Fruit fly (Drosophila melanogaster): ENCODE results near the gene Fancd2.
A peak's percentile ranks its signal among the peaks of the same experiment; 100 is the strongest.

The Fancd2 gene

dm6 chr3R:20818237-20818636 lies 2.2 kb upstream of the Fancd2 start:
- TF ChIP-seq psq (optimal IDR thresholded peaks at IDR 0.05) (no peak), ttk (optimal IDR thresholded peaks at IDR 0.05) (no peak), h (optimal IDR thresholded peaks at IDR 0.05) (no peak), insv (optimal IDR thresholded peaks at IDR 0.05) (no peak), Sin3A (optimal IDR thresholded peaks at IDR 0.05) (no peak), Myc (optimal IDR thresholded peaks at IDR 0.05) (no peak)

dm6 chr3R:20802253-20802652 lies 13.7 kb downstream of the Fancd2 start:
- TF ChIP-seq ttk (optimal IDR thresholded peaks at IDR 0.05) (no peak), psq (optimal IDR thresholded peaks at IDR 0.05) (no peak), h (optimal IDR thresholded peaks at IDR 0.05) (no peak), insv (optimal IDR thresholded peaks at IDR 0.05) (no peak), Sin3A (optimal IDR thresholded peaks at IDR 0.05) (no peak), Myc (optimal IDR thresholded peaks at IDR 0.05) (no peak)

DNA sequence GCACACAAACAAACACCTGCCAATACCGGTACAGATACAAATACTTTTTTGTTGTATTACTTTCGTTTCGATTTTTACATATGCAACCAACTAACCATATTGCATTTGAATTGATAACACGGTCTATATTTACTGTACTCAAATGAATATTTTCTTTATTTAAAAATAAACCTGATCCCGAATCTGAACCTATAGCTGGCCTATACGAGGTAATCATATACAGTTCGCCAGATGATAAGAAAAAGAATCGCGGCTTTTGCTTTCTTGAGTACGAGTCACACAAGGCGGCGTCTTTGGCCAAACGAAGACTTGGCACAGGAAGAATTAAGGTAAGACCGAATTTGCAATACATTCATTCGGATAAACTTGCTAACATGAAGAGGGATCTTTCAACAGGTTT lies 19.0 kb downstream of the Fancd2 start:
- TF ChIP-seq insv (optimal IDR thresholded peaks at IDR 0.05) (no peak), Sin3A (optimal IDR thresholded peaks at IDR 0.05) (no peak), Myc (optimal IDR thresholded peaks at IDR 0.05) (no peak), ttk (optimal IDR thresholded peaks at IDR 0.05) (no peak), h (optimal IDR thresholded peaks at IDR 0.05) (no peak), psq (optimal IDR thresholded peaks at IDR 0.05) (no peak)

dm6 chr3R:20791212-20791789 lies 24.7 kb downstream of the Fancd2 start:
- TF ChIP-seq insv (optimal IDR thresholded peaks at IDR 0.05) (no peak), h (optimal IDR thresholded peaks at IDR 0.05) (no peak), Sin3A (optimal IDR thresholded peaks at IDR 0.05) (no peak), Myc (optimal IDR thresholded peaks at IDR 0.05) (no peak), ttk (optimal IDR thresholded peaks at IDR 0.05) (no peak), psq (optimal IDR thresholded peaks at IDR 0.05) (no peak)

dm6 chr3R:20790437-20790836 lies 25.6 kb downstream of the Fancd2 start:
- TF ChIP-seq h (optimal IDR thresholded peaks at IDR 0.05), result no peak
- no peak for TF ChIP-seq psq (optimal IDR thresholded peaks at IDR 0.05)
- TF ChIP-seq Sin3A (optimal IDR thresholded peaks at IDR 0.05), result no peak
- TF ChIP-seq insv (optimal IDR thresholded peaks at IDR 0.05), result no peak
- no peak for TF ChIP-seq ttk (optimal IDR thresholded peaks at IDR 0.05)
- TF ChIP-seq Myc (optimal IDR thresholded peaks at IDR 0.05), result no peak

DNA sequence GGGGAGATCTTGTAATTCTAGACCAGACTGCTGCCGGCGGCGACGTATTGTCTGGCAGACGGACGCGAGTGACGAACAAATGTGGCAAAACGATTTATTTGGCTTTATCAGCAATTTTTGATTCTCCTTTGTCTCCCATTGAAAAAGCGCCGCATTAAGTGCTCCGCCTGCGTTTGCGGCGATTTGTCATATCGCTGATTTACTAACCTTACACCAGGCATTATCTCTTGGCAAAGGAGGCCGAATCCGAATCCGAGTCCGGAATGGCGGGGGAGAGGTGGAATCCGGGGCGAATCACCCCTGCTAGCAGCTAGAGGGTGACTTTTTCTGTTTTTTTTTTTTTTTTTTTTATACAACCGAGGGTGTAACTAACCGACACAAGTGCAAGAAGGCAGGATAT lies 27.4 kb downstream of the Fancd2 start:
- TF ChIP-seq insv (optimal IDR thresholded peaks at IDR 0.05) (no peak), Sin3A (optimal IDR thresholded peaks at IDR 0.05) (no peak), psq (optimal IDR thresholded peaks at IDR 0.05) (no peak), ttk (optimal IDR thresholded peaks at IDR 0.05) (no peak), h (optimal IDR thresholded peaks at IDR 0.05) (no peak)

dm6 chr3R:20784436-20785368 lies 31.3 kb downstream of the Fancd2 start:
- no peak for TF ChIP-seq h (optimal IDR thresholded peaks at IDR 0.05)
- no peak for TF ChIP-seq ttk (optimal IDR thresholded peaks at IDR 0.05)
- no peak for TF ChIP-seq Sin3A (optimal IDR thresholded peaks at IDR 0.05)
- TF ChIP-seq psq (optimal IDR thresholded peaks at IDR 0.05), result no peak
- no peak for TF ChIP-seq insv (optimal IDR thresholded peaks at IDR 0.05)
- no peak for TF ChIP-seq Myc (optimal IDR thresholded peaks at IDR 0.05)

DNA sequence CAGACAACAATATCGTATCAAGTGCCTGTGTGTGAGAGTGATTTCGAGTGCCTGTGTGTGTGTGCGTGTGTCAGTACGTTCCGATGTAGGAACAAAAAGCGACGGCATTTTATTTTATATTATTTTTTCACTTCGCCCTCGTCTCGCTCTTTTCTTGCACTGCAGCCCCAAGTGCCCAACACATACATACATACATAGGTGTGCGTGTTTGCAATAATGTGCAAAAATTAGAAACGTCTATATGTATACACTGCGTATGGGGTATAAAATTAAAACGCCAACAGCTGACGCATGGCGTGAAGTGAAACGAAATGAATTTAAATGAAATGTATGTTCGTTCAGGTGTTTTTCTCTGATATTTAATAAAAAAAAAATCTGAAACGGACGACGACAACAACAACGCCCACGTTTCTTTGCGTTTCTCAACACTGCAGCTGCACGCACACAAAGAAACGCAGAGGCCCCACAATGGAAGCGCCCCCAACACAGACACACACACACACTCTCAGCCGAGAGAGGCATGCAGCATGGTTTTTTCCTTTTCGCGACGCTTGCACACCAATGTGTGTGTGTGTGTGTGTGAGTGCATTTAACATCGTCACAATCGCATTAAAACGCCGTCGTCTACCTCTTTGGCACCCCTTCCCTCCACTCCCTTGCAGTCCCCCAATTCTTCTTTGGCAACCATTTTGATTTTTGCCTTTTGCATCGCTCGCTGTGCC lies 32.1 kb downstream of the Fancd2 start:
- TF ChIP-seq insv (optimal IDR thresholded peaks at IDR 0.05) (no peak), Myc (optimal IDR thresholded peaks at IDR 0.05) (no peak), psq (optimal IDR thresholded peaks at IDR 0.05) (no peak), ttk (optimal IDR thresholded peaks at IDR 0.05) (no peak), h (optimal IDR thresholded peaks at IDR 0.05) (no peak), Sin3A (optimal IDR thresholded peaks at IDR 0.05) (no peak)

dm6 chr3R:20782655-20783105 lies 33.3 kb downstream of the Fancd2 start:
- TF ChIP-seq Myc (optimal IDR thresholded peaks at IDR 0.05) (no peak), Sin3A (optimal IDR thresholded peaks at IDR 0.05) (no peak), psq (optimal IDR thresholded peaks at IDR 0.05) (no peak), h (optimal IDR thresholded peaks at IDR 0.05) (no peak), insv (optimal IDR thresholded peaks at IDR 0.05) (peak; percentile 72), ttk (optimal IDR thresholded peaks at IDR 0.05) (no peak)

DNA sequence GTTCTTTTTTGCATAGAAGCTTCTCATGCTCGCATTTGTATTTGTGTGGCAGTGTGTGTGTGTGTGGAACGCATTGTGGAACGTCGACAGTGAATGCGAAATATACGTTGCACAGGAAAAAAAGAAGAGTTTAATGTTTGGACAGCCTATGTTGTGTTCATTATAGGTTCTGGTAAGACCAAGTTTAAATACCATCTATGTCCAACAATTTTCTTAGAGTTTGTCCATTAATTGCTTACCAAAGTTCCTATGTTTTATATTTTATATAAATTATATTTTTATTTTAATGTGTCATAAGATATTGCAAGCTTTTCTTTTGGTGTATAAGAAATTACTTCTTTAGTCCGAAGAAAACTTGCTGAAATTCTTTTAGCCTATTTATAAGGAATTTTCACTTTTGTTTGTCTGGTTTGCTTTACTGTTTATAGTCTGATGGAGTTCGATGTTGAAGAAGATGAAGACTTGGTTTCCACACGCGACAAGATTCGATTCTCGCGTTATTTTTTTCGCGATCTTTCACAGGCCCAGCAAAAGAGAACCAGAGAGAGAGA lies 33.8 kb downstream of the Fancd2 start:
- no peak for TF ChIP-seq Sin3A (optimal IDR thresholded peaks at IDR 0.05)
- no peak for TF ChIP-seq insv (optimal IDR thresholded peaks at IDR 0.05)

- TF ChIP-seq Myc (optimal IDR thresholded peaks at IDR 0.05) (no peak), h (optimal IDR thresholded peaks at IDR 0.05) (no peak), psq (optimal IDR thresholded peaks at IDR 0.05) (no peak), insv (optimal IDR thresholded peaks at IDR 0.05) (no peak), Sin3A (optimal IDR thresholded peaks at IDR 0.05) (no peak), ttk (optimal IDR thresholded peaks at IDR 0.05) (no peak)
These were observed 36.0 kb downstream of the Fancd2 start for dm6 chr3R:20779969-20780368.

DNA sequence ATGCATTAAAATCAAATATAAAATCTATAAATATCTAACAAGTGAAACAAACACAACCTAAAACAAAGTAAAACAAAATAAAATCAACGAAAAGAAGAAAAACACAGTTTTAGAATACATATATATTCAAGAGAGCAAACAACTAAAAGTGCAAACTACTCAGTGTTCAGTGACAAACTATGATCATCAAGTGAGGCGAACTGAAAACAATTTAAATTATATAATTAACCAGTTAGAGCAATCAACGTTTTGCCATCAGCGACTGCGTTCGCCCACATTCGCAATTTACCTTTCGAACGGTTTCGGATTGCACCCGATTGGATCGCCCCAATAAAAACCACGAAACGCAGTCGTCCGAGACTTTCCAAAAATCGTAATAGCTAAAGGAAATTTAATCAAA lies 36.4 kb downstream of the Fancd2 start:
- TF ChIP-seq Myc (optimal IDR thresholded peaks at IDR 0.05) (no peak), psq (optimal IDR thresholded peaks at IDR 0.05) (no peak), ttk (optimal IDR thresholded peaks at IDR 0.05) (no peak), Sin3A (optimal IDR thresholded peaks at IDR 0.05) (no peak), h (optimal IDR thresholded peaks at IDR 0.05) (no peak), insv (optimal IDR thresholded peaks at IDR 0.05) (no peak)
